Fruit fly (Drosophila melanogaster): ENCODE measurements around the gene Adh.

- TF ChIP-seq CG7101 (tag; optimal IDR thresholded peaks at IDR 0.05) (no peak), tj (GFP tag; optimal IDR thresholded peaks at IDR 0.05) (no peak), bab1 (GFP tag; optimal IDR thresholded peaks at IDR 0.05) (peak; percentile 6), CG5204 (GFP tag; optimal IDR thresholded peaks at IDR 0.05) (no peak), pad (GFP tag; optimal IDR thresholded peaks at IDR 0.05) (no peak), Mnt (GFP tag; optimal IDR thresholded peaks at IDR 0.05) (no peak), kay (GFP tag; ENCODE audit: borderline replicate concordance) (no peak), cic (GFP tag; optimal IDR thresholded peaks at IDR 0.05) (no peak), ovo (GFP tag; optimal IDR thresholded peaks at IDR 0.05) (no peak), CG11617 (GFP tag; optimal IDR thresholded peaks at IDR 0.05) (no peak), toe (GFP tag; optimal IDR thresholded peaks at IDR 0.05) (no peak), CG14711 (tag; optimal IDR thresholded peaks at IDR 0.05) (no peak), cnc (optimal IDR thresholded peaks at IDR 0.05) (no peak)
Measured at dm6 chr2L:14628766-14629165, 13.4 kb downstream of the Adh start.
